Fruit fly (Drosophila melanogaster) whole organism, embryonic: Measurements from ENCODE around the gene CG6479.

Source experiments
- CG10565 ChIP-seq: fragments of 200-800 bp; sonication (Bioruptor generic); optimal IDR thresholded peaks from 3 replicates; lab custom pipeline; 2016; ENCODE audit warnings: missing biosample characterization, mild to moderate bottlenecking, missing genetic modification characterization
- CG11398 ChIP-seq: fragments of 200-800 bp; sonication (Bioruptor generic); optimal IDR thresholded peaks from 2 replicates; lab custom pipeline; 2016; ENCODE audit warnings: missing biosample characterization, missing genetic modification characterization
- CG11560 ChIP-seq: fragments of 200-800 bp; sonication (Bioruptor generic); IDR thresholded peaks from 3 replicates; pipeline ENCODE4 v1.3.6; 2022; ENCODE audit warnings: missing biosample characterization, missing genetic modification characterization
- CG11696 ChIP-seq: fragments of 200-800 bp; sonication (Bioruptor generic); IDR thresholded peaks from 2 replicates; pipeline ENCODE4 v1.3.6; 2022; ENCODE audit warnings: missing biosample characterization, missing genetic modification characterization
- CG12155 ChIP-seq: fragments of 200-800 bp; sonication (Bioruptor generic); optimal IDR thresholded peaks from 3 replicates; lab custom pipeline; 2016; ENCODE audit warnings: missing biosample characterization, missing genetic modification characterization
- CG13775 ChIP-seq: fragments of 200-800 bp; sonication (Bioruptor generic); optimal IDR thresholded peaks from 3 replicates; lab custom pipeline; 2017; ENCODE audit warnings: missing biosample characterization, mild to moderate bottlenecking, missing genetic modification characterization
- CG14441 ChIP-seq: fragments of 200-800 bp; sonication (Bioruptor generic); IDR thresholded peaks from 2 replicates; pipeline ENCODE4 v1.3.6; 2022; ENCODE audit warnings: missing biosample characterization, missing genetic modification characterization
- CG15269 ChIP-seq: fragments of 200-800 bp; sonication (Bioruptor generic); optimal IDR thresholded peaks from 2 replicates; lab custom pipeline; 2018; ENCODE audit warnings: missing biosample characterization, mild to moderate bottlenecking, missing genetic modification characterization, moderate library complexity
- CG1832 ChIP-seq: fragments of 200-800 bp; sonication (Bioruptor generic); optimal IDR thresholded peaks from 2 replicates; lab custom pipeline; 2017; ENCODE audit warnings: missing biosample characterization, mild to moderate bottlenecking, missing genetic modification characterization, inconsistent platforms
- CG18599 ChIP-seq: fragments of 200-800 bp; sonication (Bioruptor generic); optimal IDR thresholded peaks from 3 replicates; lab custom pipeline; 2017; ENCODE audit warnings: missing biosample characterization, missing genetic modification characterization, mild to moderate bottlenecking, moderate library complexity, missing genetic modification reagents
- CG2199 ChIP-seq: fragments of 200-800 bp; sonication (Bioruptor generic); IDR thresholded peaks from 3 replicates; pipeline ENCODE4 v1.3.6; 2022; ENCODE audit warnings: missing biosample characterization, missing genetic modification characterization
- CG31365 ChIP-seq: fragments of 200-800 bp; sonication (Bioruptor generic); optimal IDR thresholded peaks from 2 replicates; lab custom pipeline; 2018; ENCODE audit warnings: missing biosample characterization, mild to moderate bottlenecking, missing genetic modification characterization
- CG3838 ChIP-seq: fragments of 200-800 bp; sonication (Bioruptor generic); optimal IDR thresholded peaks from 3 replicates; lab custom pipeline; 2016; ENCODE audit warnings: missing biosample characterization, missing genetic modification characterization
- CG43689 ChIP-seq: fragments of 200-800 bp; sonication (Bioruptor generic); IDR thresholded peaks from 2 replicates; pipeline ENCODE4 v1.3.6; 2022; ENCODE audit warnings: missing biosample characterization, missing genetic modification characterization
- CG4424 ChIP-seq: fragments of 200-800 bp; sonication (Bioruptor generic); optimal IDR thresholded peaks from 3 replicates; lab custom pipeline; 2016; ENCODE audit warnings: missing biosample characterization, missing genetic modification characterization
- CG4854 ChIP-seq: fragments of 200-800 bp; sonication (Bioruptor generic); optimal IDR thresholded peaks from 2 replicates; lab custom pipeline; 2016; ENCODE audit warnings: missing biosample characterization, missing genetic modification characterization, inconsistent platforms
- CG8944 ChIP-seq: fragments of 200-800 bp; sonication (Bioruptor generic); optimal IDR thresholded peaks from 3 replicates; lab custom pipeline; 2016; ENCODE audit warnings: missing biosample characterization, missing genetic modification characterization
- Dip2 ChIP-seq: fragments of 200-800 bp; sonication (Bioruptor generic); IDR thresholded peaks from 2 replicates; pipeline ENCODE4 v1.3.6; 2022; ENCODE audit warnings: missing biosample characterization, missing genetic modification characterization
- Ets65A ChIP-seq: fragments of 200-800 bp; sonication (Bioruptor generic); peaks from one replicate; lab custom pipeline; 2016; ENCODE audit warnings: missing biosample characterization, missing genetic modification characterization
- HLH4C ChIP-seq: fragments of 200-800 bp; sonication (Bioruptor generic); IDR thresholded peaks from 3 replicates; pipeline ENCODE4 v1.3.6; 2022; ENCODE audit warnings: missing biosample characterization, missing genetic modification characterization; ENCODE audit not compliant: partially characterized antibody
- HLHmδ ChIP-seq: fragments of 200-800 bp; sonication (Bioruptor generic); optimal IDR thresholded peaks from 2 replicates; lab custom pipeline; 2018; ENCODE audit warnings: missing biosample characterization, mild to moderate bottlenecking, missing genetic modification characterization, moderate library complexity
- Hey ChIP-seq: fragments of 200-800 bp; sonication (Bioruptor generic); optimal IDR thresholded peaks from 3 replicates; lab custom pipeline; 2018; ENCODE audit warnings: missing biosample characterization, mild to moderate bottlenecking, missing genetic modification characterization
- Kr ChIP-seq: fragments of 200-800 bp; sonication (Bioruptor generic); optimal IDR thresholded peaks from 2 replicates; lab custom pipeline; 2017; ENCODE audit warnings: missing biosample characterization, mild to moderate bottlenecking, missing genetic modification characterization
- Med ChIP-seq: fragments of 200-800 bp; sonication (Bioruptor generic); peaks from one replicate; lab custom pipeline; 2016; ENCODE audit warnings: missing biosample characterization, missing genetic modification characterization, mild to moderate bottlenecking, inconsistent platforms, moderate library complexity
- Meics ChIP-seq: fragments of 200-800 bp; sonication (Bioruptor generic); optimal IDR thresholded peaks from 2 replicates; lab custom pipeline; 2017; ENCODE audit warnings: missing biosample characterization, mild to moderate bottlenecking, missing genetic modification characterization
- NK7.1 ChIP-seq: fragments of 200-800 bp; sonication (Bioruptor generic); optimal IDR thresholded peaks from 3 replicates; lab custom pipeline; 2016; ENCODE audit warnings: missing biosample characterization, missing genetic modification characterization
- Nf-YB ChIP-seq: fragments of 200-800 bp; sonication (Bioruptor generic); optimal IDR thresholded peaks from 3 replicates; lab custom pipeline; 2019; ENCODE audit warnings: missing biosample characterization, mild to moderate bottlenecking, missing genetic modification characterization, moderate library complexity
- Nf-YC ChIP-seq: fragments of 200-800 bp; optimal IDR thresholded peaks from 3 replicates; lab custom pipeline; 2019; ENCODE audit warnings: missing biosample characterization, mild to moderate bottlenecking, missing genetic modification characterization, moderate library complexity
- Oli ChIP-seq: fragments of 200-800 bp; sonication (Bioruptor generic); optimal IDR thresholded peaks from 2 replicates; lab custom pipeline; 2018; ENCODE audit warnings: missing biosample characterization, mild to moderate bottlenecking, missing genetic modification characterization, moderate library complexity
- Rfx ChIP-seq: fragments of 200-800 bp; sonication (Bioruptor generic); IDR thresholded peaks from 2 replicates; pipeline ENCODE4 v1.3.6; 2022; ENCODE audit warnings: missing biosample characterization, missing genetic modification characterization
- Tbp ChIP-seq: fragments of >200 bp; optimal IDR thresholded peaks from 2 replicates; lab custom pipeline; 2018; ENCODE audit warnings: missing biosample characterization, missing genetic modification characterization
- az2 ChIP-seq: fragments of 200-800 bp; sonication (Bioruptor generic); optimal IDR thresholded peaks from 3 replicates; lab custom pipeline; 2016; ENCODE audit warnings: missing biosample characterization, missing genetic modification characterization
- cato ChIP-seq: fragments of 200-800 bp; sonication (Bioruptor generic); optimal IDR thresholded peaks from 2 replicates; lab custom pipeline; 2016; ENCODE audit warnings: missing biosample characterization, missing genetic modification characterization, borderline replicate concordance
- chif ChIP-seq, 2 experiments: fragments of 200-800 bp; sonication (Bioruptor generic); optimal IDR thresholded peaks; 3 replicates each; lab custom pipeline; 2016; ENCODE audit warnings: missing biosample characterization in 2 of 2, missing genetic modification characterization in 2 of 2
- cwo ChIP-seq: fragments of 200-800 bp; sonication (Bioruptor generic); optimal IDR thresholded peaks from 3 replicates; lab custom pipeline; 2017; ENCODE audit warnings: missing biosample characterization, missing genetic modification characterization, mild to moderate bottlenecking, moderate library complexity, missing genetic modification reagents
- dimm ChIP-seq: fragments of 200-800 bp; sonication (Bioruptor generic); IDR thresholded peaks from 2 replicates; pipeline ENCODE4 v1.3.6; 2022; ENCODE audit warnings: missing biosample characterization, missing genetic modification characterization
- dysf ChIP-seq: fragments of 200-800 bp; sonication (Bioruptor generic); IDR thresholded peaks from 3 replicates; pipeline ENCODE4 v1.3.6; 2022; ENCODE audit warnings: missing biosample characterization, missing genetic modification characterization
- fd64A ChIP-seq: fragments of 200-800 bp; sonication (Bioruptor generic); optimal IDR thresholded peaks from 3 replicates; lab custom pipeline; 2018; ENCODE audit warnings: missing biosample characterization, mild to moderate bottlenecking, missing genetic modification characterization
- hbn ChIP-seq: fragments of 200-800 bp; sonication (Bioruptor generic); IDR thresholded peaks from 2 replicates; pipeline ENCODE4 v1.3.6; 2022; ENCODE audit warnings: missing biosample characterization, missing genetic modification characterization; ENCODE audit not compliant: partially characterized antibody
- kah ChIP-seq: fragments of 200-800 bp; sonication (Bioruptor generic); optimal IDR thresholded peaks from 2 replicates; lab custom pipeline; 2018; ENCODE audit warnings: missing biosample characterization, mild to moderate bottlenecking, missing genetic modification characterization
- klu ChIP-seq: fragments of 200-800 bp; sonication (Bioruptor generic); IDR thresholded peaks from 2 replicates; pipeline ENCODE4 v1.3.6; 2022; ENCODE audit warnings: missing biosample characterization, missing genetic modification characterization
- maf-S ChIP-seq: fragments of 200-800 bp; sonication (Bioruptor generic); optimal IDR thresholded peaks from 2 replicates; lab custom pipeline; 2016; ENCODE audit warnings: missing biosample characterization, missing genetic modification characterization
- oc ChIP-seq: fragments of 200-800 bp; sonication (Bioruptor generic); optimal IDR thresholded peaks from 2 replicates; lab custom pipeline; 2018; ENCODE audit warnings: missing biosample characterization, mild to moderate bottlenecking, missing genetic modification characterization, moderate library complexity
- pita ChIP-seq: fragments of 200-800 bp; sonication (Bioruptor generic); optimal IDR thresholded peaks from 2 replicates; lab custom pipeline; 2017; ENCODE audit warnings: missing biosample characterization, mild to moderate bottlenecking, missing genetic modification characterization
- scrt ChIP-seq: fragments of 200-800 bp; sonication (Bioruptor generic); optimal IDR thresholded peaks from 2 replicates; lab custom pipeline; 2018; ENCODE audit warnings: missing biosample characterization, mild to moderate bottlenecking, missing genetic modification characterization, moderate library complexity
- seq ChIP-seq: fragments of 200-800 bp; sonication (Bioruptor generic); IDR thresholded peaks from 2 replicates; pipeline ENCODE4 v1.3.6; 2022; ENCODE audit warnings: missing biosample characterization, missing genetic modification characterization
- slou ChIP-seq: fragments of 200-800 bp; sonication (Bioruptor generic); optimal IDR thresholded peaks from 3 replicates; lab custom pipeline; 2016; ENCODE audit warnings: missing biosample characterization, missing genetic modification characterization
- sob ChIP-seq: fragments of 200-800 bp; sonication (Bioruptor generic); IDR thresholded peaks from 2 replicates; pipeline ENCODE4 v1.3.6; 2022; ENCODE audit warnings: missing biosample characterization, missing genetic modification characterization
- tx ChIP-seq: fragments of 200-800 bp; sonication (Bioruptor generic); optimal IDR thresholded peaks from 2 replicates; lab custom pipeline; 2016; ENCODE audit warnings: missing biosample characterization, missing genetic modification characterization
- unpg ChIP-seq: fragments of 200-800 bp; sonication (Bioruptor generic); optimal IDR thresholded peaks from 3 replicates; lab custom pipeline; 2018; ENCODE audit warnings: missing biosample characterization, mild to moderate bottlenecking, missing genetic modification characterization, moderate library complexity
- usp ChIP-seq: fragments of >200 bp; optimal IDR thresholded peaks from 2 replicates; lab custom pipeline; 2017; ENCODE audit warnings: missing biosample characterization, missing genetic modification characterization
- wdn ChIP-seq: fragments of 200-800 bp; sonication (Bioruptor generic); IDR thresholded peaks from 2 replicates; pipeline ENCODE4 v1.3.6; 2022; ENCODE audit warnings: missing biosample characterization, missing genetic modification characterization

Gene CG6479

dm6 chr3L:17359225-17359773, 20.2 kb upstream of the CG6479 start, which contains the start of gene tap (continued):
- no peak for TF ChIP-seq kah (GFP tag; lab: Kevin White, UChicago)
- no peak for TF ChIP-seq Rfx (GFP tag; lab: Robert Waterston, UW)
- TF ChIP-seq Ets65A (GFP tag; lab: Kevin White, UChicago): peak; percentile 70
- no peak for TF ChIP-seq az2
- no peak for TF ChIP-seq CG15269 (tag; lab: Kevin White, UChicago)
- TF ChIP-seq hbn (GFP tag; lab: Robert Waterston, UW): no peak
- TF ChIP-seq HLH4C: no peak
- no peak for TF ChIP-seq usp (GFP tag; lab: Kevin White, UChicago)
- TF ChIP-seq Kr: no peak
- no peak for TF ChIP-seq CG4854
- peak; percentile 17 for TF ChIP-seq oc
- TF ChIP-seq Nf-YB: peak; percentile 91
- TF ChIP-seq CG11398 (GFP tag; lab: Kevin White, UChicago): no peak
- no peak for TF ChIP-seq HLHmδ (GFP tag; lab: Kevin White, UChicago)
- TF ChIP-seq NK7.1: no peak
- no peak for TF ChIP-seq CG11560
- no peak for TF ChIP-seq Oli (tag; lab: Kevin White, UChicago)
- TF ChIP-seq cwo (GFP tag; lab: Kevin White, UChicago): no peak
- TF ChIP-seq Dip2 (GFP tag; lab: Robert Waterston, UW): no peak
- TF ChIP-seq CG31365 (tag; lab: Kevin White, UChicago): no peak
- no peak for TF ChIP-seq fd64A (GFP tag; lab: Kevin White, UChicago)
- peak; percentile 79 for TF ChIP-seq Hey (tag; lab: Kevin White, UChicago)
- no peak for TF ChIP-seq sob (GFP tag; lab: Robert Waterston, UW)
- peak; percentile 93 for TF ChIP-seq Nf-YC (tag; lab: Kevin White, UChicago)
- TF ChIP-seq seq (GFP tag; lab: Robert Waterston, UW): peak; percentile 46; the same call in 1 of the 2 replicates
- TF ChIP-seq CG14441: no peak
- no peak for TF ChIP-seq klu (GFP tag; lab: Robert Waterston, UW)
- TF ChIP-seq dimm: no peak
- no peak for TF ChIP-seq chif (GFP tag; optimal IDR thresholded peaks at IDR 0.05; lab: Kevin White, UChicago)
- no peak for TF ChIP-seq CG8944 (GFP tag; lab: Kevin White, UChicago)
- no peak for TF ChIP-seq CG4424 (GFP tag; lab: Kevin White, UChicago)
- TF ChIP-seq wdn (GFP tag; lab: Robert Waterston, UW): no peak
- no peak for TF ChIP-seq CG3838 (GFP tag; lab: Kevin White, UChicago)
- no peak for TF ChIP-seq CG12155 (GFP tag; lab: Kevin White, UChicago)
- TF ChIP-seq tx (GFP tag; lab: Kevin White, UChicago): no peak
- no peak for TF ChIP-seq Tbp (GFP tag; lab: Kevin White, UChicago)
- TF ChIP-seq CG2199 (GFP tag; lab: Robert Waterston, UW): 0 out of 3 replicates have a peak, but pooled peaks have one; percentile 31
- no peak for TF ChIP-seq Meics
- no peak for TF ChIP-seq CG13775 (GFP tag; lab: Kevin White, UChicago)
- no peak for TF ChIP-seq maf-S (GFP tag; lab: Kevin White, UChicago)
- no peak for TF ChIP-seq CG11696 (GFP tag; lab: Robert Waterston, UW)
- TF ChIP-seq cato: no peak
- TF ChIP-seq unpg (GFP tag; lab: Kevin White, UChicago): no peak
- TF ChIP-seq Med (GFP tag; lab: Kevin White, UChicago): no peak
- TF ChIP-seq dysf (GFP tag; lab: Robert Waterston, UW): no peak
- no peak for TF ChIP-seq CG10565 (GFP tag; lab: Kevin White, UChicago)
- TF ChIP-seq pita (GFP tag; lab: Kevin White, UChicago): no peak
- TF ChIP-seq slou: no peak
- TF ChIP-seq scrt (GFP tag; lab: Kevin White, UChicago): no peak
- no peak for TF ChIP-seq CG1832
- TF ChIP-seq CG43689 (GFP tag; lab: Robert Waterston, UW): no peak
- TF ChIP-seq CG18599 (GFP tag; lab: Kevin White, UChicago): no peak
